Fruit fly (Drosophila melanogaster) Kc167 (cell line): Measurements from ENCODE around the gene LpR1.

Source experiments
- Myc ChIP-seq: fragments of >200 bp; optimal IDR thresholded peaks from 2 replicates; lab custom pipeline; 2017; ENCODE audit warnings: missing external identifiers
- Sin3A ChIP-seq: fragments of >200 bp; optimal IDR thresholded peaks from 2 replicates; lab custom pipeline; 2018; ENCODE audit warnings: missing external identifiers
- h ChIP-seq: fragments of >200 bp; optimal IDR thresholded peaks from 3 replicates; lab custom pipeline; 2018; ENCODE audit warnings: missing external identifiers
- insv ChIP-seq: fragments of >200 bp; optimal IDR thresholded peaks from 3 replicates; lab custom pipeline; 2018; ENCODE audit warnings: missing external identifiers
- psq ChIP-seq: fragments of >200 bp; optimal IDR thresholded peaks from 2 replicates; lab custom pipeline; 2017; ENCODE audit warnings: missing external identifiers
- ttk ChIP-seq: sonication (Bioruptor generic); optimal IDR thresholded peaks from 2 replicates; lab custom pipeline; 2017; ENCODE audit warnings: missing external identifiers

DNA sequence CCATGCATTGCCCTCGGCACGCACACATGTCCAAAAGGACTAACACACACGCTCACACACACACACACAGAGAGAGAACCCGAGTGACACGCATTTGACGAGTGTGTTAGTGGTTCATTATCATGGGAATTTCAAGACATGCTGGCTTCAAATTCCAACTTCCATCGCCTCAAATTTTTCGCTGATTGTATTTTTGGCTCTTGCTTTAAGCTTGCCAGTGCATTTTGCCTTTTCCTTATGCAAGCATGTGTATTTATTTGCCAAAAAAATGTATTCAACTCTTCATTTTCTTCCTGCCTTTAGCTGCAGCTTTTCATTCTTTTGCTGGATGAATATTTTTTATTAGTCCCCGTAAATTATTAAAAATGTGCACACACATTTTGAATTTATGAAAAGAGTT lies 39.1 kb downstream of the LpR1 start:
- TF ChIP-seq psq (lab: Kevin White, UChicago) (no peak), Sin3A (no peak), Myc (lab: Kevin White, UChicago) (no peak), h (lab: Kevin White, UChicago) (no peak), ttk (no peak), insv (lab: Kevin White, UChicago) (no peak)
